Worm (Caenorhabditis elegans) whole organism, L1 larva: ENCODE data around the gene txt-5.

ENCODE experiments used
- C16A3.4 ChIP-seq: fragments of 150-350 bp; optimal IDR thresholded peaks from 2 replicates; lab custom pipeline; 2014; ENCODE audit warnings: missing biosample characterization, missing genetic modification characterization
- F16B12.6 ChIP-seq: fragments of 150-350 bp; optimal IDR thresholded peaks from 2 replicates; lab custom pipeline; 2014; ENCODE audit warnings: missing biosample characterization, missing genetic modification characterization
- aha-1 ChIP-seq: fragments of 150-350 bp; optimal IDR thresholded peaks from 2 replicates; lab custom pipeline; 2014; ENCODE audit warnings: missing biosample characterization, missing genetic modification characterization
- aly-2 ChIP-seq: fragments of 150-350 bp; optimal IDR thresholded peaks from 2 replicates; lab custom pipeline; 2014; ENCODE audit warnings: missing biosample characterization, missing genetic modification characterization
- ceh-82 ChIP-seq, 3 experiments: fragments of 150-350 bp in 1 of 3; sonication (generic microtip) in 2 of 3; optimal IDR thresholded peaks; 2 replicates each; lab custom pipeline; 2014 to 2017; ENCODE audit warnings: missing biosample characterization in 3 of 3, missing genetic modification characterization in 3 of 3
- ces-1 ChIP-seq: fragments of 150-350 bp; optimal IDR thresholded peaks from 2 replicates; lab custom pipeline; 2014; ENCODE audit warnings: missing biosample characterization, missing genetic modification reagents, missing genetic modification characterization
- dpl-1 ChIP-seq, 3 experiments: fragments of 150-350 bp in 2 of 3; sonication (generic microtip) in 1 of 3; optimal IDR thresholded peaks; 2 replicates each; lab custom pipeline; 2014 to 2017; ENCODE audit warnings: missing biosample characterization in 3 of 3, missing genetic modification characterization in 3 of 3, missing genetic modification reagents in 3 of 3
- dsc-1 ChIP-seq: sonication (generic microtip); optimal IDR thresholded peaks from 2 replicates; lab custom pipeline; 2016; ENCODE audit warnings: mild to moderate bottlenecking, missing genetic modification characterization, missing compliant biosample characterization
- efl-1 ChIP-seq, 4 experiments: fragments of 150-350 bp; optimal IDR thresholded peaks in 3 of 4; peaks in 1 of 4; 1 replicate in 1 of 4; 2 replicates in 3 of 4; lab custom pipeline; 2014; ENCODE audit warnings: missing biosample characterization in 2 of 4, missing genetic modification characterization in 2 of 4, missing genetic modification reagents in 2 of 4
- efl-3 ChIP-seq: fragments of 200-800 bp; sonication (Bioruptor generic); optimal IDR thresholded peaks from 2 replicates; lab custom pipeline; 2018; ENCODE audit warnings: mild to moderate bottlenecking, missing genetic modification characterization, missing compliant biosample characterization
- egl-13 ChIP-seq: sonication (generic microtip); optimal IDR thresholded peaks from 2 replicates; lab custom pipeline; 2016; ENCODE audit warnings: missing genotype, missing genetic modification reagents, missing genetic modification characterization, missing compliant biosample characterization
- egl-27 ChIP-seq, 2 experiments: fragments of 150-350 bp in 1 of 2; sonication (generic microtip); optimal IDR thresholded peaks; 3 replicates each; lab custom pipeline; 2017 to 2018; ENCODE audit warnings: missing biosample characterization in 2 of 2, missing genetic modification characterization in 2 of 2, missing genetic modification reagents in 2 of 2
- elt-2 ChIP-seq: sonication (generic microtip); optimal IDR thresholded peaks from 2 replicates; lab custom pipeline; 2016; ENCODE audit warnings: missing genetic modification characterization, mild to moderate bottlenecking, inconsistent platforms, missing compliant biosample characterization, missing genetic modification reagents
- elt-3 ChIP-seq, 6 experiments: fragments of 150-350 bp in 1 of 6; sonication (generic microtip); optimal IDR thresholded peaks; 2 replicates each; lab custom pipeline; 2017 to 2018; ENCODE audit warnings: missing biosample characterization in 6 of 6, missing genetic modification characterization in 6 of 6, inconsistent platforms in 1 of 6
- hlh-4 ChIP-seq: sonication (generic microtip); optimal IDR thresholded peaks from 2 replicates; lab custom pipeline; 2016; ENCODE audit warnings: mild to moderate bottlenecking, missing genetic modification characterization, missing compliant biosample characterization
- hpl-2 ChIP-seq: fragments of 150-350 bp; optimal IDR thresholded peaks from 2 replicates; lab custom pipeline; 2014; ENCODE audit warnings: missing biosample characterization, missing genetic modification reagents, missing genetic modification characterization
- irx-1 ChIP-seq: sonication (generic microtip); optimal IDR thresholded peaks from 2 replicates; lab custom pipeline; 2016; ENCODE audit warnings: missing genetic modification characterization, missing compliant biosample characterization
- lin-13 ChIP-seq: fragments of 150-350 bp; optimal IDR thresholded peaks from 2 replicates; lab custom pipeline; 2014; ENCODE audit warnings: missing biosample characterization, missing genetic modification reagents, missing genetic modification characterization
- lin-14 ChIP-seq: fragments of 200-800 bp; sonication (Bioruptor generic); optimal IDR thresholded peaks from 2 replicates; lab custom pipeline; 2018; ENCODE audit warnings: mild to moderate bottlenecking, missing genetic modification characterization, moderate library complexity, missing compliant biosample characterization
- lin-15B ChIP-seq: fragments of 150-350 bp; sonication (generic microtip); optimal IDR thresholded peaks from 3 replicates; lab custom pipeline; 2014; ENCODE audit warnings: missing biosample characterization, missing genetic modification characterization
- lin-35 ChIP-seq, 2 experiments: fragments of 150-350 bp; optimal IDR thresholded peaks; 2 replicates each; lab custom pipeline; 2014; ENCODE audit warnings: missing biosample characterization in 2 of 2, missing genetic modification characterization in 2 of 2, missing genetic modification reagents in 2 of 2
- lin-39 ChIP-seq: fragments of 150-350 bp; optimal IDR thresholded peaks from 2 replicates; lab custom pipeline; 2014; ENCODE audit warnings: missing biosample characterization, missing genetic modification reagents, missing genetic modification characterization
- lir-3 ChIP-seq: sonication (generic microtip); optimal IDR thresholded peaks from 2 replicates; lab custom pipeline; 2016; ENCODE audit warnings: mild to moderate bottlenecking, missing genetic modification characterization, moderate library complexity, missing compliant biosample characterization; ENCODE audit not compliant: poor library complexity
- lsy-2 ChIP-seq, 2 experiments: fragments of 150-350 bp; optimal IDR thresholded peaks; 2 replicates each; lab custom pipeline; 2014; ENCODE audit warnings: missing biosample characterization in 2 of 2, missing genetic modification characterization in 2 of 2
- mab-9 ChIP-seq: fragments of 200-800 bp; sonication (Bioruptor generic); IDR thresholded peaks from 2 replicates; pipeline ENCODE4 v1.3.6; 2022; ENCODE audit warnings: missing genetic modification reagents, missing genetic modification characterization, missing compliant biosample characterization
- mef-2 ChIP-seq: fragments of 150-350 bp; optimal IDR thresholded peaks from 2 replicates; lab custom pipeline; 2014; ENCODE audit warnings: missing biosample characterization, missing genetic modification characterization
- mep-1 ChIP-seq: fragments of 150-350 bp; optimal IDR thresholded peaks from 2 replicates; lab custom pipeline; 2014; ENCODE audit warnings: missing biosample characterization, missing genetic modification characterization
- nhr-20 ChIP-seq: sonication (generic microtip); optimal IDR thresholded peaks from 2 replicates; lab custom pipeline; 2016; ENCODE audit warnings: mild to moderate bottlenecking, missing genetic modification characterization, missing compliant biosample characterization
- nhr-237 ChIP-seq: fragments of 150-350 bp; optimal IDR thresholded peaks from 2 replicates; lab custom pipeline; 2014; ENCODE audit warnings: missing biosample characterization, missing genetic modification characterization
- nhr-28 ChIP-seq: fragments of 150-350 bp; optimal IDR thresholded peaks from 2 replicates; lab custom pipeline; 2014; ENCODE audit warnings: missing biosample characterization, missing genetic modification characterization
- nhr-47 ChIP-seq: sonication (generic microtip); optimal IDR thresholded peaks from 2 replicates; lab custom pipeline; 2016; ENCODE audit warnings: mild to moderate bottlenecking, missing genetic modification characterization, moderate library complexity, missing compliant biosample characterization
- nhr-76 ChIP-seq: sonication (generic microtip); optimal IDR thresholded peaks from 2 replicates; lab custom pipeline; 2017; ENCODE audit warnings: missing biosample characterization, missing genetic modification characterization
- nhr-77 ChIP-seq: fragments of 150-350 bp; optimal IDR thresholded peaks from 2 replicates; lab custom pipeline; 2014; ENCODE audit warnings: missing biosample characterization, missing genetic modification characterization
- nhr-84 ChIP-seq: sonication (generic microtip); optimal IDR thresholded peaks from 2 replicates; lab custom pipeline; 2017; ENCODE audit warnings: missing biosample characterization, missing genetic modification characterization
- nhr-85 ChIP-seq: sonication (generic microtip); peaks from one replicate; lab custom pipeline; 2016; ENCODE audit warnings: missing genetic modification characterization, inconsistent platforms, missing compliant biosample characterization
- pax-3 ChIP-seq: fragments of 200-800 bp; sonication (Bioruptor generic); optimal IDR thresholded peaks from 2 replicates; lab custom pipeline; 2018; ENCODE audit warnings: mild to moderate bottlenecking, missing genetic modification characterization, moderate library complexity, missing compliant biosample characterization
- pqm-1 ChIP-seq: sonication (generic microtip); optimal IDR thresholded peaks from 3 replicates; lab custom pipeline; 2017; ENCODE audit warnings: missing biosample characterization, missing genetic modification characterization
- rnt-1 ChIP-seq: sonication (generic microtip); optimal IDR thresholded peaks from 2 replicates; lab custom pipeline; 2016; ENCODE audit warnings: mild to moderate bottlenecking, missing genetic modification characterization, moderate library complexity, missing compliant biosample characterization
- skn-1 ChIP-seq: fragments of 150-350 bp; optimal IDR thresholded peaks from 2 replicates; lab custom pipeline; 2014; ENCODE audit warnings: missing biosample characterization, missing genetic modification characterization
- snpc-4 ChIP-seq: fragments of 150-350 bp; optimal IDR thresholded peaks from 2 replicates; lab custom pipeline; 2014; ENCODE audit warnings: missing biosample characterization, missing genetic modification characterization
- snu-23 ChIP-seq: sonication (generic microtip); optimal IDR thresholded peaks from 2 replicates; lab custom pipeline; 2016; ENCODE audit warnings: missing genetic modification characterization, missing compliant biosample characterization
- sox-4 ChIP-seq: sonication (generic microtip); optimal IDR thresholded peaks from 2 replicates; lab custom pipeline; 2016; ENCODE audit warnings: missing genetic modification characterization, missing compliant biosample characterization
- swsn-7 ChIP-seq: sonication (generic microtip); optimal IDR thresholded peaks from 2 replicates; lab custom pipeline; 2016; ENCODE audit warnings: missing genetic modification characterization, missing compliant biosample characterization
- tbx-2 ChIP-seq: sonication (generic microtip); optimal IDR thresholded peaks from 2 replicates; lab custom pipeline; 2016; ENCODE audit warnings: missing genetic modification characterization, missing compliant biosample characterization
- tlp-1 ChIP-seq: fragments of 150-350 bp; optimal IDR thresholded peaks from 2 replicates; lab custom pipeline; 2014; ENCODE audit warnings: missing biosample characterization, missing genetic modification characterization
- unc-130 ChIP-seq: fragments of 150-350 bp; optimal IDR thresholded peaks from 2 replicates; lab custom pipeline; 2017; ENCODE audit warnings: missing biosample characterization, missing genetic modification characterization, inconsistent platforms
- unc-30 ChIP-seq: sonication (generic microtip); optimal IDR thresholded peaks from 2 replicates; lab custom pipeline; 2017; ENCODE audit warnings: missing biosample characterization, missing genetic modification characterization
- unc-62 ChIP-seq: fragments of 150-350 bp; optimal IDR thresholded peaks from 2 replicates; lab custom pipeline; 2014; ENCODE audit warnings: missing biosample characterization, missing genetic modification reagents, missing genetic modification characterization
- unc-98 ChIP-seq: fragments of 200-800 bp; sonication (Bioruptor generic); IDR thresholded peaks from 2 replicates; pipeline ENCODE4 v1.3.6; 2022; ENCODE audit warnings: missing genetic modification characterization, missing compliant biosample characterization
- vab-15 ChIP-seq: sonication (generic microtip); optimal IDR thresholded peaks from 2 replicates; lab custom pipeline; 2017; ENCODE audit warnings: missing genotype, mild to moderate bottlenecking, missing genetic modification characterization, missing compliant biosample characterization
- zag-1 ChIP-seq: fragments of 150-350 bp; optimal IDR thresholded peaks from 2 replicates; lab custom pipeline; 2014; ENCODE audit warnings: missing biosample characterization, missing genetic modification characterization
- zip-4 ChIP-seq: fragments of 200-800 bp; sonication (Bioruptor generic); optimal IDR thresholded peaks from 2 replicates; lab custom pipeline; 2018; ENCODE audit warnings: mild to moderate bottlenecking, missing genetic modification characterization, moderate library complexity, missing compliant biosample characterization
- ztf-4 ChIP-seq: fragments of 150-350 bp; optimal IDR thresholded peaks from 2 replicates; lab custom pipeline; 2014; ENCODE audit warnings: missing biosample characterization, missing genetic modification characterization

The txt-5 gene

DNA sequence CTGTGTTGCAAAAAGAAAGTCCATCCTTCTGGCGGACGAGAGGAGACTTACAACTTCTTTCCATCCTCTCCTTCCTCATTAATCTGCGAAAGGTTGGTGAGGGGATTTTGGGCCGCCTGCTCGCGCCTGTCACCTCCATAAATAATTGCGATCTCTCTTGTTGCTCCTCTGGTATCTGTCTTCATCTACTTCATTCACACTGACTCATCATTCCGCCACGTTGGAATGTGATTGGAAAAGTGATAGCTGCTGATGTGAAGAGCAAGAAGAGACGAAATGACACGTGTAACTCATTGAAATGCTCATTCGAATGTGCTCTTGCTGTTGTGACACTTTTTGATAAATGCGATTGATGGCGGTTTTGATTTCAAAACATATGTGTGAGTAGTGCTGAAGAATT is 14.3 kb downstream of the txt-5 start (continued):
- no peak for TF ChIP-seq nhr-85
- TF ChIP-seq unc-98: 0 out of 2 replicates have a peak, but pooled peaks have one; percentile 27
- TF ChIP-seq unc-62 (GFP tag; lab: Kevin White, UChicago): no peak
- no peak for TF ChIP-seq nhr-77 (tag; lab: Kevin White, UChicago)
- TF ChIP-seq hlh-4 (tag; lab: Kevin White, UChicago): no peak
- no peak for TF ChIP-seq zip-4
- no peak for TF ChIP-seq nhr-84 (tag; lab: Kevin White, UChicago)
- no peak for TF ChIP-seq zag-1 (tag; lab: Kevin White, UChicago)
- TF ChIP-seq egl-13: no peak
- no peak for TF ChIP-seq efl-3 (GFP tag; lab: Kevin White, UChicago)
- TF ChIP-seq elt-2 (tag; lab: Kevin White, UChicago): no peak
- no peak for TF ChIP-seq nhr-237 (tag; lab: Kevin White, UChicago)
- TF ChIP-seq nhr-47: no peak
- no peak for TF ChIP-seq hpl-2 (GFP tag; lab: Kevin White, UChicago)
- TF ChIP-seq snpc-4: no peak
- no peak for TF ChIP-seq tlp-1 (tag; lab: Kevin White, UChicago)
- no peak for TF ChIP-seq irx-1 (tag; lab: Kevin White, UChicago)
- TF ChIP-seq skn-1 (tag; lab: Kevin White, UChicago): no peak
- no peak for TF ChIP-seq efl-1 (optimal IDR thresholded peaks at IDR 0.05; lab: Kevin White, UChicago)
- TF ChIP-seq efl-1 (GFP tag; optimal IDR thresholded peaks at IDR 0.05 in 1 of 2; lab: Kevin White, UChicago): no peak
- TF ChIP-seq ztf-4: peak; percentile 56
- no peak for TF ChIP-seq ces-1 (GFP tag; lab: Kevin White, UChicago)
- TF ChIP-seq unc-130: peak; percentile 46
- no peak for TF ChIP-seq nhr-28 (tag; lab: Kevin White, UChicago)
- TF ChIP-seq pax-3 (tag; lab: Kevin White, UChicago): no peak
- no peak for TF ChIP-seq ceh-82 (tag; optimal IDR thresholded peaks at IDR 0.05; lab: Kevin White, UChicago)
- TF ChIP-seq aly-2 (tag; lab: Kevin White, UChicago): no peak
- TF ChIP-seq unc-30 (tag; lab: Kevin White, UChicago): no peak
- no peak for TF ChIP-seq mep-1
- no peak for TF ChIP-seq dpl-1 (GFP tag; optimal IDR thresholded peaks at IDR 0.05; lab: Kevin White, UChicago)
- TF ChIP-seq elt-3 (tag; optimal IDR thresholded peaks at IDR 0.05; lab: Kevin White, UChicago): no peak
- no peak for TF ChIP-seq sox-4 (tag; lab: Kevin White, UChicago)
- no peak for TF ChIP-seq F16B12.6
- TF ChIP-seq mab-9 (GFP tag; lab: Robert Waterston, UW): no peak
- TF ChIP-seq pqm-1 (tag; lab: Kevin White, UChicago): no peak
- TF ChIP-seq mef-2 (tag; lab: Kevin White, UChicago): peak; percentile 33
- peak; percentile 90 for TF ChIP-seq lin-14 (GFP tag; lab: Kevin White, UChicago)
- TF ChIP-seq aha-1: no peak
- no peak for TF ChIP-seq nhr-76 (tag; lab: Kevin White, UChicago)

DNA sequence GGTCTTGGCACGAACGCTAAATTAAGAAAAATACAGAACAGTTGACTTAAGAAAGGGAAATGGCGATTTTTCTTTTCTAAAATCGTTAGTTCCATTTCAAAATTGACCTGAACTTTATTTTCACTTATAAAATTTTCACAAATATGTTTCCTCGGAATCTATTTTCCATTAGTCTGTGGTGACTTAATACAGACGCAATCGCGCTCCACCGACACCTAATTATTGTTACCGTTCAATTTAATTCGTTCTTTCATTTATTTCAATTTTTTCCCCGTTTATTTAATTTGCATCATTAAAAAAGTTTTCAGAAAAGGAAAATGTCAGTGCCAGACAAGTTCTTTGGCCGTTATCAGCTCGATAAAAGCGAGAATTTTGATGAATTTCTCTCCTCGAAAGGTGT is 16.7 kb downstream of the txt-5 start, which contains the start of gene lbp-4:
TSS of gene lbp-4 (plus strand) at position 309 of the 400 bp plus-strand sequence.
- TF ChIP-seq lin-39 (no peak), tbx-2 (tag; lab: Kevin White, UChicago) (peak; percentile 15), snu-23 (GFP tag; lab: Kevin White, UChicago) (peak; percentile 37), ces-1 (GFP tag; lab: Kevin White, UChicago) (no peak), rnt-1 (peak; percentile 49), lin-13 (GFP tag; lab: Kevin White, UChicago) (peak; percentile 20), lir-3 (tag; lab: Kevin White, UChicago) (peak; percentile 40), dpl-1 (GFP tag; optimal IDR thresholded peaks at IDR 0.05; lab: Kevin White, UChicago) (peak in 2 of 3 experiments; percentile 19 to 50), vab-15 (tag; lab: Kevin White, UChicago) (peak; percentile 86), egl-27 (tag; optimal IDR thresholded peaks at IDR 0.05; lab: Kevin White, UChicago) (no peak), C16A3.4 (peak; percentile 83), lin-15B (tag; lab: Kevin White, UChicago) (peak; percentile 26), lin-35 (GFP tag; optimal IDR thresholded peaks at IDR 0.05; lab: Kevin White, UChicago) (peak; percentile 44 to 78), F16B12.6 (peak; percentile 3), swsn-7 (tag; lab: Kevin White, UChicago) (peak; percentile 23), elt-3 (tag; optimal IDR thresholded peaks at IDR 0.05; lab: Kevin White, UChicago) (peak in 1 of 6 experiments; percentile 17), dsc-1 (tag; lab: Kevin White, UChicago) (peak; percentile 16), skn-1 (tag; lab: Kevin White, UChicago) (peak; percentile 12), nhr-77 (tag; lab: Kevin White, UChicago) (peak; percentile 23), lin-14 (GFP tag; lab: Kevin White, UChicago) (peak; percentile 83), nhr-20 (tag; lab: Kevin White, UChicago) (peak; percentile 54), efl-3 (GFP tag; lab: Kevin White, UChicago) (no peak), nhr-237 (tag; lab: Kevin White, UChicago) (no peak), lsy-2 (tag; optimal IDR thresholded peaks at IDR 0.05; lab: Kevin White, UChicago) (peak; percentile 1 to 81)
